Worm (Caenorhabditis elegans) whole organism, L4 larva: ENCODE data around the gene F28C10.1.

Source experiments
- F10B5.3 ChIP-seq: sonication (generic microtip); optimal IDR thresholded peaks from 2 replicates; lab custom pipeline; 2016; ENCODE audit warnings: mild to moderate bottlenecking, missing genetic modification characterization, missing compliant biosample characterization
- aly-2 ChIP-seq: sonication (generic microtip); optimal IDR thresholded peaks from 2 replicates; lab custom pipeline; 2018; ENCODE audit warnings: missing biosample characterization, missing genetic modification characterization
- ceh-32 ChIP-seq: sonication (generic microtip); optimal IDR thresholded peaks from 2 replicates; lab custom pipeline; 2016; ENCODE audit warnings: mild to moderate bottlenecking, missing genetic modification characterization, missing compliant biosample characterization; ENCODE audit not compliant: poor library complexity
- dve-1 ChIP-seq: sonication (generic microtip); optimal IDR thresholded peaks from 2 replicates; lab custom pipeline; 2017; ENCODE audit warnings: antibody characterized with exemption, mild to moderate bottlenecking, missing genetic modification characterization, missing compliant biosample characterization; ENCODE audit not compliant: insufficient read depth
- egl-27 ChIP-seq: sonication (generic microtip); optimal IDR thresholded peaks from 3 replicates; lab custom pipeline; 2017; ENCODE audit warnings: missing biosample characterization, missing genetic modification reagents, missing genetic modification characterization
- lin-15B ChIP-seq: fragments of 150-350 bp; sonication (generic microtip); optimal IDR thresholded peaks from 3 replicates; lab custom pipeline; 2014; ENCODE audit warnings: missing biosample characterization, missing genetic modification characterization
- nhr-6 ChIP-seq: fragments of 150-350 bp; optimal IDR thresholded peaks from 2 replicates; lab custom pipeline; 2014; ENCODE audit warnings: missing biosample characterization, missing genetic modification characterization
- skn-1 ChIP-seq: fragments of 150-350 bp; optimal IDR thresholded peaks from 2 replicates; lab custom pipeline; 2014; ENCODE audit warnings: missing biosample characterization, missing genetic modification characterization
- unc-62 ChIP-seq, 3 experiments: fragments of 150-350 bp in 1 of 3; sonication (generic microtip); optimal IDR thresholded peaks in 2 of 3; peaks in 1 of 3; 1 replicate in 1 of 3; 2 replicates in 2 of 3; lab custom pipeline; 2014 to 2017; ENCODE audit warnings: missing biosample characterization in 3 of 3, missing genetic modification characterization in 3 of 3, missing genetic modification reagents in 3 of 3, missing genotype in 1 of 3
- ztf-7 ChIP-seq: fragments of 150-350 bp; optimal IDR thresholded peaks from 2 replicates; lab custom pipeline; 2014; ENCODE audit warnings: missing biosample characterization, missing genetic modification characterization

- TF ChIP-seq egl-27 (tag; lab: Kevin White, UChicago) (no peak), aly-2 (no peak), lin-15B (no peak), nhr-6 (tag; lab: Kevin White, UChicago) (peak; percentile 63), dve-1 (tag; lab: Kevin White, UChicago) (no peak), unc-62 (GFP tag; optimal IDR thresholded peaks at IDR 0.05 in 1 of 2; lab: Kevin White, UChicago) (peak in 1 of 2 experiments; percentile 94), unc-62 (tag; optimal IDR thresholded peaks at IDR 0.05; lab: Kevin White, UChicago) (no peak), ztf-7 (no peak), skn-1 (tag; lab: Kevin White, UChicago) (no peak), ceh-32 (tag; lab: Kevin White, UChicago) (no peak), F10B5.3 (tag; lab: Kevin White, UChicago) (no peak)
These were observed 7.2 kb upstream of the F28C10.1 start, which contains the start of gene F28C10.3 for ce11 chrX:535728-536127.
